Fruit fly (Drosophila melanogaster): ENCODE measurements around the gene RpL15.

The RpL15 gene

dm6 chr3L:27267060-27267805 is at the start of gene RpL15:
TSS of gene RpL15 (plus strand) at chr3L:27267255.
- TF ChIP-seq h (GFP tag; optimal IDR thresholded peaks at IDR 0.05), result no peak
- peak; percentile 29 for TF ChIP-seq sv (GFP tag; optimal IDR thresholded peaks at IDR 0.05)
- TF ChIP-seq HLH106 (tag; optimal IDR thresholded peaks at IDR 0.05), result peak; percentile 49
- TF ChIP-seq N (GFP tag; optimal IDR thresholded peaks at IDR 0.05), result peak; percentile 73
- peak; percentile 24 for TF ChIP-seq Myc (optimal IDR thresholded peaks at IDR 0.05)
- TF ChIP-seq Hr78 (GFP tag; optimal IDR thresholded peaks at IDR 0.05), result peak; percentile 48
- TF ChIP-seq OdsH (GFP tag; optimal IDR thresholded peaks at IDR 0.05), result no peak
- no peak for TF ChIP-seq CG32264 (GFP tag; optimal IDR thresholded peaks at IDR 0.05)
- peak; percentile 30 for TF ChIP-seq Hnf4 (GFP tag; optimal IDR thresholded peaks at IDR 0.05)
- peak; percentile 43 for TF ChIP-seq rgr (GFP tag; optimal IDR thresholded peaks at IDR 0.05)
- TF ChIP-seq br (GFP tag; optimal IDR thresholded peaks at IDR 0.05), result no peak
- no peak for TF ChIP-seq dsf (GFP tag; optimal IDR thresholded peaks at IDR 0.05; ENCODE audit: borderline replicate concordance)
- TF ChIP-seq psq (GFP tag; optimal IDR thresholded peaks at IDR 0.05), result no peak
- no peak for TF ChIP-seq CG9705 (GFP tag; optimal IDR thresholded peaks at IDR 0.05)
- peak; percentile 46 for TF ChIP-seq tai (GFP tag; optimal IDR thresholded peaks at IDR 0.05)
- TF ChIP-seq Mio (GFP tag; optimal IDR thresholded peaks at IDR 0.05), result no peak
- TF ChIP-seq dmrt93B (GFP tag; optimal IDR thresholded peaks at IDR 0.05), result peak; percentile 44
- no peak for TF ChIP-seq GATAd (GFP tag; optimal IDR thresholded peaks at IDR 0.05)
- TF ChIP-seq woc (GFP tag; optimal IDR thresholded peaks at IDR 0.05), result peak; percentile 43
- no peak for TF ChIP-seq dl (GFP tag; optimal IDR thresholded peaks at IDR 0.05; ENCODE audit: insufficient read depth in 1 of 2, partially characterized antibody in 2 of 2)
- peak; percentile 26 for TF ChIP-seq Dif (GFP tag; optimal IDR thresholded peaks at IDR 0.05; ENCODE audit: partially characterized antibody)
- TF ChIP-seq Abd-B (GFP tag; optimal IDR thresholded peaks at IDR 0.05), result no peak
- no peak for TF ChIP-seq CrebA (GFP tag; optimal IDR thresholded peaks at IDR 0.05; ENCODE audit: borderline replicate concordance)
- peak; percentile 27 for TF ChIP-seq Jra (GFP tag; optimal IDR thresholded peaks at IDR 0.05)
- no peak for TF ChIP-seq Sp1 (GFP tag; optimal IDR thresholded peaks at IDR 0.05)

dm6 chr3L:27261987-27262386 is 5.1 kb upstream of the RpL15 start:
- TF ChIP-seq GATAd (GFP tag; optimal IDR thresholded peaks at IDR 0.05) (no peak), CrebA (GFP tag; optimal IDR thresholded peaks at IDR 0.05; ENCODE audit: borderline replicate concordance) (no peak), Rel (GFP tag; optimal IDR thresholded peaks at IDR 0.05) (no peak), Rel (tag; optimal IDR thresholded peaks at IDR 0.05) (no peak), CG9705 (GFP tag; optimal IDR thresholded peaks at IDR 0.05) (no peak), ey (GFP tag; optimal IDR thresholded peaks at IDR 0.05) (no peak), Hr83 (GFP tag; optimal IDR thresholded peaks at IDR 0.05; ENCODE audit: poor library complexity, severe bottlenecking) (no peak), sv (GFP tag; optimal IDR thresholded peaks at IDR 0.05) (no peak), Mio (GFP tag; optimal IDR thresholded peaks at IDR 0.05) (no peak)

dm6 chr3L:27264319-27264909 is 2.6 kb upstream of the RpL15 start:
- TF ChIP-seq tai (GFP tag; optimal IDR thresholded peaks at IDR 0.05), result no peak
- TF ChIP-seq Hr78 (GFP tag; optimal IDR thresholded peaks at IDR 0.05), result no peak
- TF ChIP-seq dmrt93B (GFP tag; optimal IDR thresholded peaks at IDR 0.05), result no peak
- no peak for TF ChIP-seq usp (GFP tag; optimal IDR thresholded peaks at IDR 0.05)
- no peak for TF ChIP-seq Rel (GFP tag; optimal IDR thresholded peaks at IDR 0.05)
- TF ChIP-seq Rel (tag; optimal IDR thresholded peaks at IDR 0.05), result no peak
- TF ChIP-seq ey (GFP tag; optimal IDR thresholded peaks at IDR 0.05), result no peak
- no peak for TF ChIP-seq Abd-B (GFP tag; optimal IDR thresholded peaks at IDR 0.05)
- TF ChIP-seq rgr (GFP tag; optimal IDR thresholded peaks at IDR 0.05), result no peak
- no peak for TF ChIP-seq N (GFP tag; optimal IDR thresholded peaks at IDR 0.05)
- TF ChIP-seq CG32264 (GFP tag; optimal IDR thresholded peaks at IDR 0.05), result no peak
- TF ChIP-seq GATAd (GFP tag; optimal IDR thresholded peaks at IDR 0.05), result no peak

DNA sequence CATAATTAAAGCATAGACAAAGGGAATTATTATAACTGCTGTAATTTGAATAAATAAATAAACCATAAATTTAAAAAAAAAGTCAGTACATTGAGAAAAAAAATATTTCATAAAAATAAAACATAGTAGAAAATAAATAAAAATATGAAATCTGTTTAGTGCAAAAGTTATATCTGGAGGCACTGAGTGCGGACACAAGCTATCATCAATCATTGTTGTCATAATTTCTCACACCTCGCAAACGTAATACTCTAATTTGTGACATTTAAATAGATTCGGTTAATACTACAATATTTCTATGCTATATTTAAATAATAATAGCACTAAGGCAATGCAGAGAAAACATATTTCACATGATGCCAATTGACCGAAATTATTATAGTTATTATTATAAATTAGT is 1.4 kb upstream of the RpL15 start:
- TF ChIP-seq h (GFP tag; optimal IDR thresholded peaks at IDR 0.05), result no peak
